Fruit fly (Drosophila melanogaster): ENCODE results near the gene CG3847.

CG3847 gene

DNA sequence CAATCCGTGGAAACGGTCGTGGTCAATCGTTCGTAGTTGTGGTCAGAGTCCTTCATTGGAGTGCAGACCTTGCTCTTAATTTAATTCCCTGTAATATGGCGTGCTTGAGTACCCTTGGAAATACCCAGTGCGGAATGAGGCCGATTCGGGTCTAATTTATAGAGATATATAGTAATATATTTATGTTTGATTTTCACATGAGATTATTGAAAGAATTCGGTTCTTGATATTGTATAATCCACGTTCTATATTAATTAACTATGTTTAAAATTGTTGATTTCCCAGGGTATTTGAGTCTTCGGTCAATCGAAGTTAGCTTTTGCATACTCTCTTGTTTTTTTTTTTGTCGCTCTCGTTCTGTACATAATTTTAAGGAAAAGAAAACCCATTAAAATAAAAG is 3.6 kb upstream of the CG3847 start:
- no peak for TF ChIP-seq sv (GFP tag; optimal IDR thresholded peaks at IDR 0.05)
- TF ChIP-seq foxo (GFP tag; optimal IDR thresholded peaks at IDR 0.05): peak in 1 of 2 experiments; percentile 58
- TF ChIP-seq Jra (GFP tag; optimal IDR thresholded peaks at IDR 0.05): no peak
- peak; percentile 40 for TF ChIP-seq sage (GFP tag; optimal IDR thresholded peaks at IDR 0.05)
- peak; percentile 22 for TF ChIP-seq OdsH (GFP tag; optimal IDR thresholded peaks at IDR 0.05)
- peak; percentile 33 for TF ChIP-seq HLH106 (tag; optimal IDR thresholded peaks at IDR 0.05)
- TF ChIP-seq dsf (GFP tag; optimal IDR thresholded peaks at IDR 0.05; ENCODE audit: borderline replicate concordance): no peak
- TF ChIP-seq h (GFP tag; optimal IDR thresholded peaks at IDR 0.05): peak; percentile 30
- no peak for TF ChIP-seq CG9705 (GFP tag; optimal IDR thresholded peaks at IDR 0.05)

DNA sequence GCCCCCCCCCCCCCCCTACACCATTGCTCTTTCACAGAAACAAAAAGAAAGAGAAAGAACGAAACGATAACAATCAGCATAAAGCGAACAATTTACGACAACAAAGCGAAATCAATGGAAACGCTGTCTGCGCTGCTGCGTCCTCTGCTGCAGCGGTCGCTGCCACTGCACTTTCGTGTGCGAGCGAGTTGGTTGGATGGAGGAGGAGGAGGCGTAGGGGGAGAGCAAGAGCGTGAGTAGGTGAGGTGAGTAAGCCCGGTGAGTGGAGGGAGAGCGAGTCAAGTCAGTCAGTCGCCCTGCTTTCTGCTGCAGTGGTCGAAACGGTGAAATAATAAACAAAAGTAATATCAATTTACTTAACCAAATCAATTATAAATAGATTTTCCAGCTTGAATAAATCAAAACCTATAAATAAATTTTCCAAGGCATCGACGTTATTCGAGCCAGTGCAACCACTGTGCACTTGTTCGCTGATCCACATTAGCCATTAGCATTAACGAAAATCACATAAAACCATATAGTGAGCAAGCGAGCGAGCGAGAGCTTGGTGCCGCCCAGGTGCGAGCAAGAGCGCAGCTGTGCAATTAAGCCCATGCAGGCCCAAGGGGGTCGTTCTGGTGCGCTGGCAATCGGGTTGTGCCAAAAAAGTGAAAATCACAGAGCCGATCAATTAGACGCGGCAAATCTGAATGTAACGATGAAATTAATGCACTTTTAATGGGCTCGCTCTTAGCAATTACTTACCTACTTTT is 2.9 kb upstream of the CG3847 start:
- TF ChIP-seq foxo (GFP tag; optimal IDR thresholded peaks at IDR 0.05): peak; percentile 75 to 92
- TF ChIP-seq Rel (GFP tag; optimal IDR thresholded peaks at IDR 0.05): peak; percentile 86
- peak; percentile 64 for TF ChIP-seq Rel (tag; optimal IDR thresholded peaks at IDR 0.05)
- TF ChIP-seq sv (GFP tag; optimal IDR thresholded peaks at IDR 0.05): no peak
- TF ChIP-seq pan (optimal IDR thresholded peaks at IDR 0.05): no peak
- no peak for TF ChIP-seq Hr78 (GFP tag; optimal IDR thresholded peaks at IDR 0.05)
- TF ChIP-seq dsf (GFP tag; optimal IDR thresholded peaks at IDR 0.05; ENCODE audit: borderline replicate concordance): peak; percentile 79
- peak; percentile 82 for TF ChIP-seq brk (GFP tag; optimal IDR thresholded peaks at IDR 0.05)
- peak; percentile 50 to 60 for TF ChIP-seq dl (GFP tag; optimal IDR thresholded peaks at IDR 0.05; ENCODE audit: insufficient read depth in 1 of 2, partially characterized antibody in 2 of 2)
- TF ChIP-seq OdsH (GFP tag; optimal IDR thresholded peaks at IDR 0.05): peak; percentile 91
- peak; percentile 91 for TF ChIP-seq sage (GFP tag; optimal IDR thresholded peaks at IDR 0.05)
- TF ChIP-seq psq (GFP tag; optimal IDR thresholded peaks at IDR 0.05): peak; percentile 95
- peak; percentile 76 for TF ChIP-seq dmrt93B (GFP tag; optimal IDR thresholded peaks at IDR 0.05)
- TF ChIP-seq br (GFP tag; optimal IDR thresholded peaks at IDR 0.05): peak; percentile 94
- peak; percentile 91 for TF ChIP-seq Hnf4 (GFP tag; optimal IDR thresholded peaks at IDR 0.05)
- peak; percentile 96 for TF ChIP-seq h (GFP tag; optimal IDR thresholded peaks at IDR 0.05)
- TF ChIP-seq Dif (GFP tag; optimal IDR thresholded peaks at IDR 0.05; ENCODE audit: partially characterized antibody): peak; percentile 81
- no peak for TF ChIP-seq lola (GFP tag; optimal IDR thresholded peaks at IDR 0.05)
- TF ChIP-seq Jra (GFP tag; optimal IDR thresholded peaks at IDR 0.05): peak; percentile 90
- TF ChIP-seq Dfd (GFP tag; optimal IDR thresholded peaks at IDR 0.05): no peak
- TF ChIP-seq CG32264 (GFP tag; optimal IDR thresholded peaks at IDR 0.05): peak; percentile 90
- TF ChIP-seq ey (GFP tag; optimal IDR thresholded peaks at IDR 0.05): peak; percentile 94
- TF ChIP-seq woc (GFP tag; optimal IDR thresholded peaks at IDR 0.05): peak; percentile 95
- TF ChIP-seq CrebA (GFP tag; optimal IDR thresholded peaks at IDR 0.05; ENCODE audit: borderline replicate concordance): no peak
- TF ChIP-seq tai (GFP tag; optimal IDR thresholded peaks at IDR 0.05): peak; percentile 77
- no peak for TF ChIP-seq Myc (optimal IDR thresholded peaks at IDR 0.05)
- peak; percentile 95 for TF ChIP-seq fru (GFP tag; optimal IDR thresholded peaks at IDR 0.05)
- TF ChIP-seq usp (GFP tag; optimal IDR thresholded peaks at IDR 0.05): no peak
- TF ChIP-seq HLH106 (tag; optimal IDR thresholded peaks at IDR 0.05): peak; percentile 80
- TF ChIP-seq Hr83 (GFP tag; optimal IDR thresholded peaks at IDR 0.05; ENCODE audit: poor library complexity, severe bottlenecking): peak; percentile 19
- peak; percentile 52 for TF ChIP-seq CG9705 (GFP tag; optimal IDR thresholded peaks at IDR 0.05)
- TF ChIP-seq rgr (GFP tag; optimal IDR thresholded peaks at IDR 0.05): peak; percentile 94
- no peak for TF ChIP-seq N (GFP tag; optimal IDR thresholded peaks at IDR 0.05)
- TF ChIP-seq Vsx2 (GFP tag; optimal IDR thresholded peaks at IDR 0.05; ENCODE audit: partially characterized antibody): peak; percentile 43
- TF ChIP-seq jim (GFP tag; optimal IDR thresholded peaks at IDR 0.05): peak; percentile 33
- TF ChIP-seq GATAd (GFP tag; optimal IDR thresholded peaks at IDR 0.05): peak; percentile 73
- peak; percentile 37 for TF ChIP-seq Mio (GFP tag; optimal IDR thresholded peaks at IDR 0.05)
- TF ChIP-seq Abd-B (GFP tag; optimal IDR thresholded peaks at IDR 0.05): no peak
- TF ChIP-seq Sp1 (GFP tag; optimal IDR thresholded peaks at IDR 0.05): peak; percentile 84

Measured in whole organism, wandering third instar larva.